Worm (Caenorhabditis elegans): Measurements from ENCODE around the gene elmd-1.
A peak's percentile ranks its signal among the peaks of the same experiment; 100 is the strongest.

elmd-1 gene

ce11 chrIII:3370770-3371169, 18.9 kb upstream of the elmd-1 start:
- TF ChIP-seq fkh-8 (tag; optimal IDR thresholded peaks at IDR 0.05), result no peak
- peak; percentile 48 for TF ChIP-seq elt-2 (tag; optimal IDR thresholded peaks at IDR 0.05)

ce11 chrIII:3372278-3372677, 17.4 kb upstream of the elmd-1 start:
- TF ChIP-seq unc-130 (tag; optimal IDR thresholded peaks at IDR 0.05), result no peak
- TF ChIP-seq nhr-85 (tag), result peak; percentile 51

ce11 chrIII:3377134-3377533, 12.6 kb upstream of the elmd-1 start:
- TF ChIP-seq jun-1 (tag; optimal IDR thresholded peaks at IDR 0.05) (no peak), efl-1 (optimal IDR thresholded peaks at IDR 0.05) (no peak), efl-1 (GFP tag; optimal IDR thresholded peaks at IDR 0.05 in 1 of 2) (peak in 1 of 2 experiments; percentile 80)

ce11 chrIII:3377700-3378099, 12.0 kb upstream of the elmd-1 start:
- peak; percentile 23 for TF ChIP-seq nhr-20 (tag; optimal IDR thresholded peaks at IDR 0.05)
- peak in 5 of 6 experiments; percentile 54 to 89 (median 74) for TF ChIP-seq elt-3 (tag; optimal IDR thresholded peaks at IDR 0.05)
- TF ChIP-seq ceh-88 (GFP tag; IDR thresholded peaks at IDR 0.05), result no peak
- TF ChIP-seq blmp-1 (tag; optimal IDR thresholded peaks at IDR 0.05), result peak; percentile 27
- no peak for TF ChIP-seq aha-1 (tag; optimal IDR thresholded peaks at IDR 0.05)
- TF ChIP-seq lin-13 (GFP tag; optimal IDR thresholded peaks at IDR 0.05), result peak; percentile 84
- TF ChIP-seq nhr-85 (tag), result peak; percentile 23
- TF ChIP-seq snu-23 (GFP tag; optimal IDR thresholded peaks at IDR 0.05), result peak; percentile 38
- TF ChIP-seq Y116A8C.19 (tag; optimal IDR thresholded peaks at IDR 0.05; ENCODE audit: borderline replicate concordance), result no peak
- peak; percentile 94 for TF ChIP-seq snpc-4 (tag; optimal IDR thresholded peaks at IDR 0.05)
- TF ChIP-seq nhr-71 (tag; optimal IDR thresholded peaks at IDR 0.05), result peak; percentile 33
- no peak for TF ChIP-seq alr-1 (tag; optimal IDR thresholded peaks at IDR 0.05; ENCODE audit: borderline replicate concordance)
- peak; percentile 27 for TF ChIP-seq nhr-19 (GFP tag; conservative IDR thresholded peaks at IDR 0.05)
- peak; percentile 26 for TF ChIP-seq lin-14 (GFP tag; optimal IDR thresholded peaks at IDR 0.05)

- TF ChIP-seq lin-14 (GFP tag; optimal IDR thresholded peaks at IDR 0.05) (peak; percentile 44), elt-3 (tag; optimal IDR thresholded peaks at IDR 0.05) (no peak), tbx-2 (tag; optimal IDR thresholded peaks at IDR 0.05) (peak; percentile 19)
Observed at ce11 chrIII:3381866-3382265, 7.9 kb upstream of the elmd-1 start.

- TF ChIP-seq ztf-11 (tag; optimal IDR thresholded peaks at IDR 0.05), result no peak
- no peak for TF ChIP-seq lin-35 (GFP tag; optimal IDR thresholded peaks at IDR 0.05)
- no peak for TF ChIP-seq pag-3 (tag; optimal IDR thresholded peaks at IDR 0.05; ENCODE audit: borderline replicate concordance, insufficient read depth)
- TF ChIP-seq ztf-4 (tag; optimal IDR thresholded peaks at IDR 0.05), result no peak
- TF ChIP-seq fkh-4 (tag; optimal IDR thresholded peaks at IDR 0.05; ENCODE audit: borderline replicate concordance), result no peak
- no peak for TF ChIP-seq fkh-8 (tag; optimal IDR thresholded peaks at IDR 0.05)
- TF ChIP-seq elt-2 (tag; optimal IDR thresholded peaks at IDR 0.05), result no peak
Observed at ce11 chrIII:3382465-3382864, 7.3 kb upstream of the elmd-1 start.

ce11 chrIII:3390144-3390543, 425 bp downstream of the elmd-1 start:
- TF ChIP-seq C04F5.9 (tag; optimal IDR thresholded peaks at IDR 0.05) (no peak), ces-1 (GFP tag; optimal IDR thresholded peaks at IDR 0.05) (no peak), grh-1 (GFP tag; IDR thresholded peaks at IDR 0.05) (no peak), unc-30 (tag; optimal IDR thresholded peaks at IDR 0.05) (no peak), C16A3.4 (tag; optimal IDR thresholded peaks at IDR 0.05) (no peak)
